Worm (Caenorhabditis elegans): ENCODE measurements around the gene F49C5.7.
A peak's percentile ranks its signal among the peaks of the same experiment; 100 is the strongest.

Gene F49C5.7

ce11 chrII:12550940-12551339, 15.0 kb upstream of the F49C5.7 start:
- TF ChIP-seq sdc-2 (tag; optimal IDR thresholded peaks at IDR 0.05) (peak; percentile 97), hlh-13 (GFP tag; optimal IDR thresholded peaks at IDR 0.05) (no peak)

- TF ChIP-seq ama-1 (optimal IDR thresholded peaks at IDR 0.05) (no peak), ttx-3 (tag; optimal IDR thresholded peaks at IDR 0.05) (no peak), nfya-1 (tag; optimal IDR thresholded peaks at IDR 0.05) (no peak), ceh-45 (GFP tag; IDR thresholded peaks at IDR 0.05) (no peak), pros-1 (tag; optimal IDR thresholded peaks at IDR 0.05) (no peak), F13H6.1 (tag; optimal IDR thresholded peaks at IDR 0.05) (no peak), sdc-2 (tag; optimal IDR thresholded peaks at IDR 0.05) (no peak), fkh-10 (GFP tag; optimal IDR thresholded peaks at IDR 0.05) (no peak), C08G9.2 (tag; optimal IDR thresholded peaks at IDR 0.05) (no peak), madf-2 (tag; optimal IDR thresholded peaks at IDR 0.05) (no peak), ref-2 (tag; optimal IDR thresholded peaks at IDR 0.05) (no peak), ahr-1 (tag; optimal IDR thresholded peaks at IDR 0.05) (no peak)
These were observed 10.4 kb upstream of the F49C5.7 start, which contains the start of gene F49C5.11 for ce11 chrII:12555579-12555978. Gene F49C5.11, plus strand, starts transcription at chrII:12555879.

- no peak for TF ChIP-seq fkh-10 (GFP tag; optimal IDR thresholded peaks at IDR 0.05)
- no peak for TF ChIP-seq dve-1 (tag; optimal IDR thresholded peaks at IDR 0.05)
- no peak for TF ChIP-seq T23F11.4 (GFP tag; optimal IDR thresholded peaks at IDR 0.05)
- no peak for TF ChIP-seq rnt-1 (tag; optimal IDR thresholded peaks at IDR 0.05)
- TF ChIP-seq sdc-2 (tag; optimal IDR thresholded peaks at IDR 0.05): no peak
- no peak for TF ChIP-seq ceh-45 (GFP tag; IDR thresholded peaks at IDR 0.05)
- TF ChIP-seq unc-86 (tag; optimal IDR thresholded peaks at IDR 0.05): no peak
These were observed 5.7 kb upstream of the F49C5.7 start, which contains the start of gene F49C5.12 for ce11 chrII:12560210-12560609. Gene F49C5.12, minus strand, starts transcription at chrII:12560310.

ce11 chrII:12570523-12570922, 4.6 kb downstream of the F49C5.7 start, which contains the start of gene Y38E10A.1:
Gene Y38E10A.1, minus strand, starts transcription at chrII:12570623.
- no peak for TF ChIP-seq tbx-7 (tag; optimal IDR thresholded peaks at IDR 0.05)
- TF ChIP-seq unc-86 (tag; optimal IDR thresholded peaks at IDR 0.05): no peak
- no peak for TF ChIP-seq ztf-16 (tag; optimal IDR thresholded peaks at IDR 0.05)
- TF ChIP-seq sox-2 (GFP tag; IDR thresholded peaks at IDR 0.05): no peak
- TF ChIP-seq fax-1 (tag; optimal IDR thresholded peaks at IDR 0.05): no peak
- TF ChIP-seq hlh-8 (tag; optimal IDR thresholded peaks at IDR 0.05): no peak
- TF ChIP-seq sox-4 (tag; optimal IDR thresholded peaks at IDR 0.05): no peak
- TF ChIP-seq dve-1 (tag; optimal IDR thresholded peaks at IDR 0.05): no peak
- TF ChIP-seq ceh-19 (GFP tag; optimal IDR thresholded peaks at IDR 0.05): no peak
- no peak for TF ChIP-seq gmeb-2 (tag; optimal IDR thresholded peaks at IDR 0.05)
- no peak for TF ChIP-seq ceh-45 (GFP tag; IDR thresholded peaks at IDR 0.05)
- no peak for TF ChIP-seq odd-2 (tag; optimal IDR thresholded peaks at IDR 0.05)
- TF ChIP-seq madf-2 (tag; optimal IDR thresholded peaks at IDR 0.05): no peak
- no peak for TF ChIP-seq hlh-13 (GFP tag; optimal IDR thresholded peaks at IDR 0.05)
- TF ChIP-seq K02D7.2 (tag; optimal IDR thresholded peaks at IDR 0.05): no peak

ce11 chrII:12572760-12573159, 6.8 kb downstream of the F49C5.7 start, which contains the start of gene Y38E10A.35:
Gene Y38E10A.35, minus strand, starts transcription at chrII:12572860.
- TF ChIP-seq sox-4 (tag; optimal IDR thresholded peaks at IDR 0.05) (no peak), tbx-7 (tag; optimal IDR thresholded peaks at IDR 0.05) (no peak)

- TF ChIP-seq sox-2 (GFP tag; IDR thresholded peaks at IDR 0.05) (no peak), F13H6.1 (tag; optimal IDR thresholded peaks at IDR 0.05) (no peak), ztf-16 (tag; optimal IDR thresholded peaks at IDR 0.05) (no peak), dmd-4 (tag; optimal IDR thresholded peaks at IDR 0.05; ENCODE audit: borderline replicate concordance) (no peak), pha-2 (tag; optimal IDR thresholded peaks at IDR 0.05) (no peak), eyg-1 (tag; optimal IDR thresholded peaks at IDR 0.05) (no peak), rnt-1 (tag; optimal IDR thresholded peaks at IDR 0.05) (no peak), ceh-30 (tag; optimal IDR thresholded peaks at IDR 0.05) (no peak)
These were observed 7.6 kb downstream of the F49C5.7 start, which contains the start of gene Y38E10A.2 for ce11 chrII:12573541-12573940. Gene Y38E10A.2, minus strand, starts transcription at chrII:12573641.

Measured in whole organism, late embryonic.